Worm (Caenorhabditis elegans) whole organism, L4/young adult: ENCODE results near the gene exo-1.

Experiments
- dao-5 ChIP-seq: sonication (generic microtip); optimal IDR thresholded peaks from 2 replicates; lab custom pipeline; 2016; ENCODE audit warnings: missing genotype, missing genetic modification characterization, moderate library complexity, missing compliant biosample characterization
- him-1 ChIP-seq: sonication (generic microtip); optimal IDR thresholded peaks from 2 replicates; lab custom pipeline; 2016; ENCODE audit warnings: missing genotype, missing genetic modification reagents, missing genetic modification characterization, missing compliant biosample characterization

DNA sequence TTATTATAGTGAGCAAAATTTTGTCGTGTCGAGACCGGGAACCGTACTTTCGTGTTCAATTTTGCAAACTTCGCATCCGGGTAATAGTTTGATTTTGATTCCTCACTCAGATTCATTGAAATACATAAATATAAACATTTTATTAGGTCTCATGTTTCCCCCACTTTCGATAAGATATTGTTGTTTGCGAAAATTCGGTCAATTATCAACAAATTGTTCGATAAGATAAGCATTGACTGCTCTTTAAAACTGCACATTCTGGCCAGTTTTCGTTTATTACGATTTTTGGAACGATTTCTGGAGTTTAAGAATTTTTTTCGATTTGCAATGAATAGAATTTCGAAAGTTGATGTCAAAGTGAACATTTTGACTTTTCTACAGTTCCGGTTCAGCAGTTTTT is 34.7 kb upstream of the exo-1 start:
- TF ChIP-seq dao-5 (tag; lab: Kevin White, UChicago) (no peak), him-1 (no peak)
